Worm (Caenorhabditis elegans) whole organism, midembryonic: ENCODE measurements around the gene grd-7.

ENCODE experiments used
- flt-1 ChIP-seq: fragments of 200-800 bp; sonication (Bioruptor generic); IDR thresholded peaks from 2 replicates; pipeline ENCODE4 v1.3.6; 2022; ENCODE audit warnings: missing genetic modification characterization, missing compliant biosample characterization
- klf-2 ChIP-seq: fragments of 200-800 bp; sonication (Bioruptor generic); conservative IDR thresholded peaks from 2 replicates; pipeline ENCODE4 v1.3.6; 2022; ENCODE audit warnings: missing genetic modification reagents, missing genetic modification characterization, missing compliant biosample characterization
- med-1 ChIP-seq: sonication (generic microtip); optimal IDR thresholded peaks from 2 replicates; lab custom pipeline; 2017; ENCODE audit warnings: missing genetic modification characterization, mild to moderate bottlenecking, missing compliant biosample characterization, antibody characterized with exemption, missing genetic modification reagents; ENCODE audit not compliant: insufficient read depth
- ref-1 ChIP-seq: fragments of 200-800 bp; sonication (Bioruptor generic); conservative IDR thresholded peaks from 2 replicates; pipeline ENCODE4 v1.3.6; 2022; ENCODE audit warnings: missing genetic modification reagents, missing genetic modification characterization, missing compliant biosample characterization
- tab-1 ChIP-seq: fragments of 200-800 bp; sonication (Bioruptor generic); IDR thresholded peaks from 2 replicates; pipeline ENCODE4 v1.3.6; 2022; ENCODE audit warnings: missing genetic modification characterization, missing compliant biosample characterization
- ztf-23 ChIP-seq: fragments of 200-800 bp; sonication (Bioruptor generic); IDR thresholded peaks from 2 replicates; pipeline ENCODE4 v1.3.6; 2022; ENCODE audit warnings: missing genetic modification reagents, missing genetic modification characterization, missing compliant biosample characterization
- ztf-29 ChIP-seq: fragments of 200-800 bp; sonication (Bioruptor generic); IDR thresholded peaks from 2 replicates; pipeline ENCODE4 v1.3.6; 2022; ENCODE audit warnings: missing genetic modification reagents, missing genetic modification characterization, missing compliant biosample characterization

ce11 chrX:7233127-7234073 lies 35.9 kb downstream of the grd-7 start:
- TF ChIP-seq flt-1, result no peak
- TF ChIP-seq med-1, result no peak
- TF ChIP-seq klf-2 (GFP tag; lab: Robert Waterston, UW), result no peak
- TF ChIP-seq ztf-23 (GFP tag; lab: Robert Waterston, UW), result no peak
- no peak for TF ChIP-seq ref-1 (GFP tag; lab: Robert Waterston, UW)
- no peak for TF ChIP-seq ztf-29 (GFP tag; lab: Robert Waterston, UW)
- TF ChIP-seq tab-1 (GFP tag; lab: Robert Waterston, UW), result no peak
